Fruit fly (Drosophila melanogaster) whole organism: ENCODE data around the gene CG12116.

Source experiments
- CG8478 ChIP-seq: fragments of >200 bp; optimal IDR thresholded peaks from 2 replicates; lab custom pipeline; 2018; ENCODE audit warnings: inconsistent platforms
- Dll ChIP-seq: fragments of >200 bp; optimal IDR thresholded peaks from 2 replicates; lab custom pipeline; 2017
- EcR ChIP-seq, 2 experiments: fragments of >200 bp; optimal IDR thresholded peaks; 2 replicates each; lab custom pipeline; 2017; ENCODE audit warnings: missing biosample characterization in 2 of 2, missing genetic modification characterization in 2 of 2, missing genetic modification reagents in 2 of 2
- psq ChIP-seq: fragments of >200 bp; optimal IDR thresholded peaks from 2 replicates; lab custom pipeline; 2017
- usp ChIP-seq: fragments of >200 bp; optimal IDR thresholded peaks from 2 replicates; lab custom pipeline; 2017; ENCODE audit warnings: missing biosample characterization, missing genetic modification characterization, mixed read lengths

DNA sequence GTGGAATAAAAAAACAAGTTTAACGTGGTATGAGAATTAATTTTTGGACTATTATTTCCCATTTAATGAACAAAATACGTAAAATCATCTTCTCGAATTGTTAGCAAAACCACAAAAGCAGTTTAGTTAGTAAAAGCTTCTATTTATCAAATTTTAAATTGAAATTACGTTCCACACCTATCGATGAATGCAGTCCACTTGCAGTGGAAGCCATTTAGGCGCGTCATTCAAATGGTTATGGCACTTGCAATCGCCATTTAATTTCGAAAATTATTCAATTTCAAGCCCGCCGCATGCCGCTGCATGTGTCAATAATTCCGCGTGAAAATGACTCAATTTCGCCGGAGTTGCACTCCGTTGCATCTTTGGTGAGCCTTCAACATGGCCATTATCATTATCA is 25.9 kb downstream of the CG12116 start:
- TF ChIP-seq psq (lab: Kevin White, UChicago) (no peak), CG8478 (lab: Kevin White, UChicago) (no peak), usp (GFP tag; lab: Kevin White, UChicago) (no peak), Dll (lab: Kevin White, UChicago) (no peak), EcR (GFP tag; optimal IDR thresholded peaks at IDR 0.05; lab: Kevin White, UChicago) (no peak)
